Fruit fly (Drosophila melanogaster): ENCODE data around the gene CG1146.

Gene CG1146

dm6 chr3L:2467424-2467838 is 21.2 kb upstream of the CG1146 start (continued):
- TF ChIP-seq CG4730 (GFP tag; IDR thresholded peaks at IDR 0.05), result peak; percentile 82; the same call in 1 of the 2 replicates
- peak; percentile 61 for TF ChIP-seq CG9437 (GFP tag; optimal IDR thresholded peaks at IDR 0.05)
- TF ChIP-seq CG2889 (GFP tag; IDR thresholded peaks at IDR 0.05), result no peak
- TF ChIP-seq Hr51 (GFP tag; optimal IDR thresholded peaks at IDR 0.05), result peak; percentile 5 to 82
- TF ChIP-seq CG4424 (GFP tag; optimal IDR thresholded peaks at IDR 0.05), result peak; percentile 88
- TF ChIP-seq crol (GFP tag; IDR thresholded peaks at IDR 0.05), result no peak
- no peak for TF ChIP-seq wdn (GFP tag; IDR thresholded peaks at IDR 0.05)
- no peak for TF ChIP-seq TFAM (GFP tag; optimal IDR thresholded peaks at IDR 0.05)
- peak; percentile 89 for TF ChIP-seq CG2712 (tag; optimal IDR thresholded peaks at IDR 0.05)
- TF ChIP-seq exex (tag; optimal IDR thresholded peaks at IDR 0.05), result peak; percentile 18
- TF ChIP-seq CG12942 (GFP tag; optimal IDR thresholded peaks at IDR 0.05), result peak; percentile 50
- TF ChIP-seq chif (GFP tag; optimal IDR thresholded peaks at IDR 0.05), result peak; percentile 54 to 76
- TF ChIP-seq CrebB (tag; optimal IDR thresholded peaks at IDR 0.05), result no peak
- peak; percentile 43 for TF ChIP-seq CG8944 (GFP tag; optimal IDR thresholded peaks at IDR 0.05)
- TF ChIP-seq grau (tag; optimal IDR thresholded peaks at IDR 0.05), result peak; percentile 71
- TF ChIP-seq CG4328 (GFP tag; optimal IDR thresholded peaks at IDR 0.05), result peak; percentile 35
- peak; percentile 92 for TF ChIP-seq Ets65A (GFP tag)
- peak in 1 of 2 experiments; percentile 30 for TF ChIP-seq Hr78 (GFP tag; optimal IDR thresholded peaks at IDR 0.05)
- TF ChIP-seq CG34224 (GFP tag; IDR thresholded peaks at IDR 0.05; ENCODE audit: partially characterized antibody), result no peak
- peak; percentile 44 for TF ChIP-seq NK7.1 (GFP tag; optimal IDR thresholded peaks at IDR 0.05)
- no peak for TF ChIP-seq Antp (GFP tag; optimal IDR thresholded peaks at IDR 0.05)
- TF ChIP-seq CG8290 (GFP tag; optimal IDR thresholded peaks at IDR 0.05), result peak; percentile 43
- TF ChIP-seq CG8290 (tag; optimal IDR thresholded peaks at IDR 0.05), result no peak
- peak; percentile 36 for TF ChIP-seq CG6654 (GFP tag; optimal IDR thresholded peaks at IDR 0.05)
- TF ChIP-seq sc (optimal IDR thresholded peaks at IDR 0.05), result no peak
- TF ChIP-seq sc (GFP tag; optimal IDR thresholded peaks at IDR 0.05), result peak; percentile 23
- peak; percentile 67 for TF ChIP-seq CG12219 (GFP tag; optimal IDR thresholded peaks at IDR 0.05)
- peak; percentile 73 for TF ChIP-seq CoRest (tag; optimal IDR thresholded peaks at IDR 0.05)
- TF ChIP-seq Tbp (GFP tag; optimal IDR thresholded peaks at IDR 0.05), result no peak
- peak; percentile 69 for TF ChIP-seq Xbp1 (GFP tag; optimal IDR thresholded peaks at IDR 0.05)
- TF ChIP-seq D (optimal IDR thresholded peaks at IDR 0.05), result no peak
- peak; percentile 78 for TF ChIP-seq D (GFP tag; optimal IDR thresholded peaks at IDR 0.05)
- peak; percentile 14 for TF ChIP-seq CG12769 (tag; optimal IDR thresholded peaks at IDR 0.05)
- peak; percentile 45 for TF ChIP-seq esg (GFP tag; conservative IDR thresholded peaks at IDR 0.05)
- peak; percentile 72 for TF ChIP-seq dmrt11E (tag; optimal IDR thresholded peaks at IDR 0.05)
- TF ChIP-seq ttk (GFP tag; IDR thresholded peaks at IDR 0.05), result peak; percentile 81
- TF ChIP-seq tgo (GFP tag; IDR thresholded peaks at IDR 0.05), result peak; percentile 72
- TF ChIP-seq grn (GFP tag; optimal IDR thresholded peaks at IDR 0.05), result no peak
- peak; percentile 76 for TF ChIP-seq E2f1 (GFP tag; IDR thresholded peaks at IDR 0.05)
- peak; percentile 67; the same call in 1 of the 2 replicates for TF ChIP-seq Gsc (GFP tag; IDR thresholded peaks at IDR 0.05)
- peak; percentile 65 for TF ChIP-seq cwo (GFP tag; optimal IDR thresholded peaks at IDR 0.05)
- TF ChIP-seq CG18764 (GFP tag; optimal IDR thresholded peaks at IDR 0.05), result peak; percentile 57
- peak; percentile 54 for TF ChIP-seq CG5180 (GFP tag; optimal IDR thresholded peaks at IDR 0.05)
- TF ChIP-seq Oaz (GFP tag; IDR thresholded peaks at IDR 0.05), result no peak
- peak; percentile 38; the same call in 1 of the 2 replicates for TF ChIP-seq ap (GFP tag; IDR thresholded peaks at IDR 0.05)
- peak; percentile 80 for TF ChIP-seq Fer3 (tag; optimal IDR thresholded peaks at IDR 0.05)
- peak; percentile 45 for TF ChIP-seq run (tag; optimal IDR thresholded peaks at IDR 0.05)
- peak; percentile 51 for TF ChIP-seq CG12071 (GFP tag; optimal IDR thresholded peaks at IDR 0.05)
- peak; percentile 48 for TF ChIP-seq Mes4 (GFP tag; optimal IDR thresholded peaks at IDR 0.05)
- no peak for TF ChIP-seq amos (GFP tag; IDR thresholded peaks at IDR 0.05; ENCODE audit: partially characterized antibody)
- peak; percentile 71 for TF ChIP-seq row (GFP tag; IDR thresholded peaks at IDR 0.05)
- TF ChIP-seq tio (GFP tag; optimal IDR thresholded peaks at IDR 0.05), result peak; percentile 69
